Fruit fly (Drosophila melanogaster) whole organism, adult: ENCODE data around the gene CG31266.

Experiments
- CG11617 ChIP-seq: fragments of 200-800 bp; sonication (Bioruptor generic); optimal IDR thresholded peaks from 2 replicates; lab custom pipeline; 2017; ENCODE audit warnings: mild to moderate bottlenecking, missing biosample characterization, missing genetic modification reagents, missing genetic modification characterization
- CG12768 ChIP-seq: fragments of 200-800 bp; sonication (Bioruptor generic); optimal IDR thresholded peaks from 2 replicates; lab custom pipeline; 2017; ENCODE audit warnings: missing biosample characterization, missing genetic modification characterization, mild to moderate bottlenecking, moderate library complexity, missing genetic modification reagents
- CG14711 ChIP-seq: fragments of 200-800 bp; sonication (Bioruptor generic); optimal IDR thresholded peaks from 2 replicates; lab custom pipeline; 2018; ENCODE audit warnings: missing biosample characterization, mild to moderate bottlenecking, missing genetic modification characterization, moderate library complexity
- CG1620 ChIP-seq: fragments of 200-800 bp; sonication (Bioruptor generic); optimal IDR thresholded peaks from 2 replicates; lab custom pipeline; 2016; ENCODE audit warnings: missing biosample characterization, missing genetic modification characterization
- CG33017 ChIP-seq: fragments of 200-800 bp; sonication (Bioruptor generic); optimal IDR thresholded peaks from 2 replicates; lab custom pipeline; 2018; ENCODE audit warnings: missing biosample characterization, mild to moderate bottlenecking, missing genetic modification characterization, moderate library complexity
- CG5204 ChIP-seq: fragments of 200-800 bp; sonication (Bioruptor generic); optimal IDR thresholded peaks from 2 replicates; lab custom pipeline; 2016; ENCODE audit warnings: missing biosample characterization, missing genetic modification characterization
- CG7045 ChIP-seq: fragments of 200-800 bp; sonication (Bioruptor generic); optimal IDR thresholded peaks from 2 replicates; lab custom pipeline; 2017; ENCODE audit warnings: missing biosample characterization, mild to moderate bottlenecking, missing genetic modification characterization
- CG7101 ChIP-seq: fragments of 200-800 bp; sonication (Bioruptor generic); optimal IDR thresholded peaks from 2 replicates; lab custom pipeline; 2018; ENCODE audit warnings: missing biosample characterization, mild to moderate bottlenecking, missing genetic modification characterization, moderate library complexity
- Clk ChIP-seq: fragments of 200-800 bp; sonication (Bioruptor generic); optimal IDR thresholded peaks from 2 replicates; lab custom pipeline; 2017; ENCODE audit warnings: missing biosample characterization, missing genetic modification characterization
- Crg-1 ChIP-seq: fragments of 200-800 bp; sonication (Bioruptor generic); optimal IDR thresholded peaks from 2 replicates; lab custom pipeline; 2016; ENCODE audit warnings: missing biosample characterization, missing genetic modification characterization
- Hr96 ChIP-seq: fragments of 200-800 bp; sonication (Bioruptor generic); optimal IDR thresholded peaks from 2 replicates; lab custom pipeline; 2016; ENCODE audit warnings: missing biosample characterization, missing genetic modification characterization
- Mnt ChIP-seq: fragments of 200-800 bp; sonication (Bioruptor generic); optimal IDR thresholded peaks from 2 replicates; lab custom pipeline; 2016; ENCODE audit warnings: missing biosample characterization, mild to moderate bottlenecking, missing genetic modification characterization
- bab1 ChIP-seq: fragments of 200-800 bp; sonication (Bioruptor generic); optimal IDR thresholded peaks from 3 replicates; lab custom pipeline; 2019; ENCODE audit warnings: missing biosample characterization, mild to moderate bottlenecking, missing genetic modification characterization, moderate library complexity
- cic ChIP-seq: fragments of 200-800 bp; sonication (Bioruptor generic); optimal IDR thresholded peaks from 2 replicates; lab custom pipeline; 2017; ENCODE audit warnings: missing biosample characterization, mild to moderate bottlenecking, missing genetic modification characterization, moderate library complexity
- cnc ChIP-seq, 2 experiments: fragments of >200 bp; optimal IDR thresholded peaks; 2 replicates each; lab custom pipeline; 2017
- kay ChIP-seq: fragments of 200-800 bp; sonication (Bioruptor generic); peaks from one replicate; lab custom pipeline; 2016; ENCODE audit warnings: missing biosample characterization, missing genetic modification characterization, borderline replicate concordance
- ovo ChIP-seq: fragments of 200-800 bp; sonication (Bioruptor generic); optimal IDR thresholded peaks from 2 replicates; lab custom pipeline; 2016; ENCODE audit warnings: missing biosample characterization, missing genetic modification characterization
- pad ChIP-seq: fragments of 200-800 bp; sonication (Bioruptor generic); optimal IDR thresholded peaks from 3 replicates; lab custom pipeline; 2017; ENCODE audit warnings: missing biosample characterization, missing genetic modification characterization, mild to moderate bottlenecking, moderate library complexity, missing genetic modification reagents
- tj ChIP-seq: fragments of 200-800 bp; sonication (Bioruptor generic); optimal IDR thresholded peaks from 3 replicates; lab custom pipeline; 2017; ENCODE audit warnings: missing biosample characterization, mild to moderate bottlenecking, missing genetic modification characterization, moderate library complexity
- toe ChIP-seq: fragments of 200-800 bp; sonication (Bioruptor generic); optimal IDR thresholded peaks from 2 replicates; lab custom pipeline; 2016; ENCODE audit warnings: missing biosample characterization, missing genetic modification characterization

Gene CG31266

dm6 chr3R:17132098-17132712, at the start of gene CG31266, which contains the start of gene CG4053:
Gene CG31266 (plus strand): TSS chr3R:17132662.
Gene CG4053 (minus strand): TSS chr3R:17132198.
- TF ChIP-seq CG5204 (GFP tag; lab: Kevin White, UChicago): no peak
- TF ChIP-seq CG33017: no peak
- no peak for TF ChIP-seq Hr96 (GFP tag; lab: Kevin White, UChicago)
- no peak for TF ChIP-seq Clk (GFP tag; lab: Kevin White, UChicago)

DNA sequence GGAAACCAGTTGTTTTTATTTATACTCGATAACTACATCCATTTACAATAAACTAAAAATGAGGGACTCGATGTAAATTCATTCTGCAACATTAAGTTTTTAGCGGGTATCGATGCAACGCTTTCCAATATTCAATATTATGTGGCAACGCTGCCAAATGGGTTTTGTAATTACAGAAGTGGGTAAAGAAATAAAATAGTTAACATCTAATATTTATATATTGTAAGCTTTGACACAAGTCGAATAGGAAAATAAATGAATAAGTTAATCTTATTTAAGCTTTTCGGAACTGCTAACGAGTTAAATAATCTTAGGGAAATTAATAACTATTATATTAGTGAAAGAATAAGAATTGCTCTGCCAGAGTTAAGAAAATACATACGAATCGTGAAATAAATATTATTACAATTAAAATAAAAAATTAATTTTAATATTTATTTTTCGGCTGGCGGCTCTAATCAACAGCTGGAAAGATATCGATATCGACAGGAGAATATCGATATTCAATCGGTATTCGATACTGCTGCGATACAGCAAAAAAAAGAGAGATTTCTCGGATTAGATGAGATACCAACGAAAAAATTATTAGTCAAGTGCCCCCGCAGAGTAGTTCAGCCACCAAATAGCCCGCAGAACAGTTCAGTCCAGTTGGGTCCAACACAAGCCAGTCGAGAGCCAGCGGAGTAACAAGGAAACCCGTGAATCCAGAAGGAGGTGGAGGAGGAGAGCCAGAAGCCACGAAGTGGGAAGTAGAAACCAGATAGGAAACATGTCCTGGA, 47.2 kb upstream of the CG31266 start, which contains the start of gene GckIII:
Gene GckIII (plus strand): TSS at position 485 of the 779 bp plus-strand sequence.
- TF ChIP-seq Mnt (GFP tag; lab: Kevin White, UChicago) (no peak), CG11617 (GFP tag; lab: Kevin White, UChicago) (no peak), CG14711 (tag; lab: Kevin White, UChicago) (peak; percentile 28), CG7045 (GFP tag; lab: Kevin White, UChicago) (no peak)

dm6 chr3R:17087977-17088618, 44.4 kb upstream of the CG31266 start, which contains the start of gene cal1:
Gene cal1 (plus strand): TSS chr3R:17088280.
- TF ChIP-seq Clk (GFP tag; lab: Kevin White, UChicago): no peak
- TF ChIP-seq CG12768 (GFP tag; lab: Kevin White, UChicago): no peak
- no peak for TF ChIP-seq CG1620 (GFP tag; lab: Kevin White, UChicago)
- TF ChIP-seq cnc (optimal IDR thresholded peaks at IDR 0.05; lab: Kevin White, UChicago): no peak

- TF ChIP-seq Clk (GFP tag; lab: Kevin White, UChicago): no peak
- no peak for TF ChIP-seq CG5204 (GFP tag; lab: Kevin White, UChicago)
- no peak for TF ChIP-seq cic (GFP tag; lab: Kevin White, UChicago)
- no peak for TF ChIP-seq CG11617 (GFP tag; lab: Kevin White, UChicago)
- TF ChIP-seq Hr96 (GFP tag; lab: Kevin White, UChicago): no peak
- TF ChIP-seq ovo (GFP tag; lab: Kevin White, UChicago): no peak
- TF ChIP-seq CG12768 (GFP tag; lab: Kevin White, UChicago): no peak
- no peak for TF ChIP-seq CG14711 (tag; lab: Kevin White, UChicago)
- no peak for TF ChIP-seq CG7101 (tag; lab: Kevin White, UChicago)
- TF ChIP-seq Crg-1: no peak
- no peak for TF ChIP-seq pad (GFP tag; lab: Kevin White, UChicago)
- no peak for TF ChIP-seq Mnt (GFP tag; lab: Kevin White, UChicago)
- TF ChIP-seq CG33017: no peak
These were observed 23.6 kb upstream of the CG31266 start for dm6 chr3R:17108881-17109280.

DNA sequence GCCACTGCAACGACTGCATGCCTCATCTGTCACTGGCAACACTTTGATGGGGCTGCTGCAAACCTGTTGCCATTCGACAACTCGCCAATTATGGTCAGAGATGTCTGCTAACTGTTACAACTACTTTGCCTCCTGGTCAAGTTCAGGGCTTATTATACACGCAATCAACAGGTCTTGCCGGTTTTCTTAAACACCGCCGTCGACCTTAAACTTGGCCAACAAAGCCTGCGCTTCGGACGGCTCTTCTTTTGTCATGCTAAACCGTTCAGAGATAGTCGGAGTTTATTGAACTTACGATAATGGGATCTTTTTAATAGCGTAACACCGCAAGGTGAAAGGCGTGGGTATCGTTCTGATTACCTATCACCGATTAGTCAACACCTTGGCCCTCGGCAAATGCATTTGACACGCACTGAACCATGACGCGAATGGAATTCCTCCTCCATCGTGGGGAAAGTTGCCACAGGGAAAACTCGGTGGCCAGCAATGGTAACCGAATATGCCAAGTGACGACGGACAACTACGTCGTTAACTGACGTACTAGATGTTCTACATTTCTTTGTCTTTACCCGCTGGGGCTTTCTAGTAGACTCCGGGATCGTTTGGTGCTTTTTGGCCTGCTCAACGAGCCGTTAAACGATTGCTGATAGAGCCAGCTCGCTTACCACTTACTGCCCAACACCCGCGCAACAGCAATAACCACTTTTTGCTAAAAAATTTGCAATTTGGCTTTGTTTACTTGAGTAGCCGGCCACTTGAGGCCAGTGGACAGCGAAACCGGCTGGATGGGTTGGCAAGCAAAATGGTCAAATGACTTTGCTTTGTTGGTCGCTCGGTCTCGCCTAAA, 21.4 kb upstream of the CG31266 start:
- TF ChIP-seq Hr96 (GFP tag; lab: Kevin White, UChicago) (no peak), CG5204 (GFP tag; lab: Kevin White, UChicago) (no peak), toe (GFP tag; lab: Kevin White, UChicago) (no peak), cnc (optimal IDR thresholded peaks at IDR 0.05; lab: Kevin White, UChicago) (no peak), CG7101 (tag; lab: Kevin White, UChicago) (no peak), CG11617 (GFP tag; lab: Kevin White, UChicago) (no peak), tj (GFP tag; lab: Kevin White, UChicago) (no peak), CG7045 (GFP tag; lab: Kevin White, UChicago) (no peak), Mnt (GFP tag; lab: Kevin White, UChicago) (no peak), kay (GFP tag; lab: Kevin White, UChicago) (no peak), Clk (GFP tag; lab: Kevin White, UChicago) (no peak), CG12768 (GFP tag; lab: Kevin White, UChicago) (no peak), CG33017 (no peak), CG14711 (tag; lab: Kevin White, UChicago) (no peak), ovo (GFP tag; lab: Kevin White, UChicago) (no peak), cic (GFP tag; lab: Kevin White, UChicago) (no peak), pad (GFP tag; lab: Kevin White, UChicago) (no peak), bab1 (GFP tag; lab: Kevin White, UChicago) (no peak), CG1620 (GFP tag; lab: Kevin White, UChicago) (no peak), Crg-1 (no peak)
